Fruit fly (Drosophila melanogaster) whole organism, wandering third instar larva: ENCODE data around the gene Mbs.

ENCODE experiments used
- CG32264 ChIP-seq: fragments of 200-800 bp; sonication (Bioruptor generic); optimal IDR thresholded peaks from 2 replicates; lab custom pipeline; 2016; ENCODE audit warnings: missing biosample characterization, missing genetic modification characterization
- CG9705 ChIP-seq: fragments of 200-800 bp; sonication (Bioruptor generic); optimal IDR thresholded peaks from 2 replicates; lab custom pipeline; 2018; ENCODE audit warnings: missing biosample characterization, mild to moderate bottlenecking, missing genetic modification characterization
- CrebA ChIP-seq: fragments of 200-800 bp; sonication (Bioruptor generic); optimal IDR thresholded peaks from 2 replicates; lab custom pipeline; 2016; ENCODE audit warnings: missing biosample characterization, mild to moderate bottlenecking, missing genetic modification characterization, borderline replicate concordance
- Dfd ChIP-seq: fragments of >200 bp; optimal IDR thresholded peaks from 2 replicates; lab custom pipeline; 2017; ENCODE audit warnings: missing biosample characterization, missing genetic modification characterization
- Dif ChIP-seq: fragments of 200-275, 200-300 bp; sonication (Bioruptor generic); optimal IDR thresholded peaks from 2 replicates; lab custom pipeline; 2018; ENCODE audit warnings: missing biosample characterization, missing genetic modification characterization; ENCODE audit not compliant: partially characterized antibody
- GATAd ChIP-seq: sonication (Bioruptor generic); optimal IDR thresholded peaks from 2 replicates; lab custom pipeline; 2016; ENCODE audit warnings: missing biosample characterization, missing genetic modification characterization
- HLH106 ChIP-seq: fragments of 200-800 bp; optimal IDR thresholded peaks from 3 replicates; lab custom pipeline; 2019; ENCODE audit warnings: missing biosample characterization, mild to moderate bottlenecking, missing genetic modification characterization, moderate library complexity
- Hnf4 ChIP-seq: fragments of 200-800 bp; sonication (Bioruptor generic); optimal IDR thresholded peaks from 2 replicates; lab custom pipeline; 2016; ENCODE audit warnings: missing biosample characterization, mild to moderate bottlenecking, missing genetic modification characterization
- Hr78 ChIP-seq: fragments of >200 bp; optimal IDR thresholded peaks from 2 replicates; lab custom pipeline; 2017; ENCODE audit warnings: missing biosample characterization, missing genetic modification characterization
- Hr83 ChIP-seq: fragments of 200-300 bp; sonication (Bioruptor generic); optimal IDR thresholded peaks from 2 replicates; lab custom pipeline; 2016; ENCODE audit warnings: missing biosample characterization, mild to moderate bottlenecking, missing genetic modification characterization, moderate library complexity; ENCODE audit not compliant: poor library complexity, severe bottlenecking
- Jra ChIP-seq: sonication (Bioruptor generic); optimal IDR thresholded peaks from 2 replicates; lab custom pipeline; 2016; ENCODE audit warnings: missing biosample characterization, missing genetic modification characterization
- Mio ChIP-seq: sonication (Bioruptor generic); optimal IDR thresholded peaks from 2 replicates; lab custom pipeline; 2016; ENCODE audit warnings: missing biosample characterization, missing genetic modification characterization
- Myc ChIP-seq: fragments of >200 bp; optimal IDR thresholded peaks from 2 replicates; lab custom pipeline; 2017
- N ChIP-seq: fragments of >200 bp; optimal IDR thresholded peaks from 2 replicates; lab custom pipeline; 2018; ENCODE audit warnings: missing biosample characterization, missing external identifiers, missing genetic modification characterization
- OdsH ChIP-seq: fragments of 200-800 bp; sonication (Bioruptor generic); optimal IDR thresholded peaks from 2 replicates; lab custom pipeline; 2016; ENCODE audit warnings: missing biosample characterization, mild to moderate bottlenecking, missing genetic modification characterization
- Rel ChIP-seq, 2 experiments: fragments of 200-800 bp; sonication (Bioruptor generic) in 1 of 2; optimal IDR thresholded peaks; 2 replicates in 1 of 2; 3 replicates in 1 of 2; lab custom pipeline; 2016 to 2019; ENCODE audit warnings: mild to moderate bottlenecking in 2 of 2, missing biosample characterization in 2 of 2, missing genetic modification characterization in 2 of 2, moderate library complexity in 1 of 2
- Sp1 ChIP-seq: fragments of 200-800 bp; sonication (Bioruptor generic); optimal IDR thresholded peaks from 3 replicates; lab custom pipeline; 2019; ENCODE audit warnings: missing biosample characterization, mild to moderate bottlenecking, missing genetic modification characterization, moderate library complexity
- Vsx2 ChIP-seq: fragments of 200-300, 225-300 bp; sonication (Bioruptor generic); optimal IDR thresholded peaks from 2 replicates; lab custom pipeline; 2018; ENCODE audit warnings: missing biosample characterization, missing genetic modification characterization; ENCODE audit not compliant: partially characterized antibody
- br ChIP-seq: fragments of 200-800 bp; sonication (Bioruptor generic); optimal IDR thresholded peaks from 2 replicates; lab custom pipeline; 2016; ENCODE audit warnings: missing biosample characterization, missing genetic modification characterization
- brk ChIP-seq: fragments of 200-800 bp; sonication (Bioruptor generic); optimal IDR thresholded peaks from 2 replicates; lab custom pipeline; 2016; ENCODE audit warnings: missing biosample characterization, mild to moderate bottlenecking, missing genetic modification characterization
- dl ChIP-seq, 2 experiments: fragments of 175-275, 200-275 bp in 1 of 2; fragments of 200-275 bp in 1 of 2; sonication (Bioruptor generic); optimal IDR thresholded peaks; lab custom pipeline; 2018; ENCODE audit warnings: mild to moderate bottlenecking in 2 of 2, missing biosample characterization in 2 of 2, missing genetic modification characterization in 2 of 2, moderate library complexity in 2 of 2; ENCODE audit not compliant: partially characterized antibody in 2 of 2, insufficient read depth in 1 of 2
- dmrt93B ChIP-seq: fragments of 200-800 bp; sonication (Bioruptor generic); optimal IDR thresholded peaks from 2 replicates; lab custom pipeline; 2018; ENCODE audit warnings: missing biosample characterization, mild to moderate bottlenecking, missing genetic modification characterization
- dsf ChIP-seq: sonication (Bioruptor generic); optimal IDR thresholded peaks from 2 replicates; lab custom pipeline; 2016; ENCODE audit warnings: missing biosample characterization, missing genetic modification characterization, borderline replicate concordance
- ey ChIP-seq: fragments of 200-800 bp; sonication (Bioruptor generic); optimal IDR thresholded peaks from 2 replicates; lab custom pipeline; 2016; ENCODE audit warnings: missing biosample characterization, missing genetic modification characterization
- foxo ChIP-seq, 2 experiments: fragments of 200-800 bp; sonication (Bioruptor generic); optimal IDR thresholded peaks; 2 replicates in 1 of 2; 3 replicates in 1 of 2; lab custom pipeline; 2016 to 2017; ENCODE audit warnings: missing biosample characterization in 2 of 2, missing genetic modification characterization in 2 of 2
- fru ChIP-seq: fragments of 200-800 bp; sonication (Bioruptor generic); optimal IDR thresholded peaks from 3 replicates; lab custom pipeline; 2016; ENCODE audit warnings: missing biosample characterization, mild to moderate bottlenecking, missing genetic modification characterization
- h ChIP-seq: fragments of 200-800 bp; sonication (Bioruptor generic); optimal IDR thresholded peaks from 3 replicates; lab custom pipeline; 2016; ENCODE audit warnings: missing biosample characterization, mild to moderate bottlenecking, missing genetic modification characterization
- jim ChIP-seq: fragments of 175-275, 200-325 bp; sonication (Bioruptor generic); optimal IDR thresholded peaks from 2 replicates; lab custom pipeline; 2016; ENCODE audit warnings: missing biosample characterization, mild to moderate bottlenecking, missing genetic modification characterization
- lola ChIP-seq: fragments of >200 bp; optimal IDR thresholded peaks from 2 replicates; lab custom pipeline; 2017; ENCODE audit warnings: missing biosample characterization, missing genetic modification characterization
- pan ChIP-seq: fragments of >200 bp; optimal IDR thresholded peaks from 2 replicates; lab custom pipeline; 2017
- psq ChIP-seq: fragments of 200-800 bp; sonication (Bioruptor generic); optimal IDR thresholded peaks from 3 replicates; lab custom pipeline; 2017; ENCODE audit warnings: missing biosample characterization, mild to moderate bottlenecking, missing genetic modification characterization, moderate library complexity
- rgr ChIP-seq: fragments of 200-800 bp; sonication (Bioruptor generic); optimal IDR thresholded peaks from 3 replicates; lab custom pipeline; 2016; ENCODE audit warnings: missing biosample characterization, mild to moderate bottlenecking, missing genetic modification characterization
- sage ChIP-seq: fragments of 200-800 bp; sonication (Bioruptor generic); optimal IDR thresholded peaks from 2 replicates; lab custom pipeline; 2016; ENCODE audit warnings: missing biosample characterization, mild to moderate bottlenecking, missing genetic modification characterization
- sv ChIP-seq: fragments of 200-800 bp; sonication (Bioruptor generic); optimal IDR thresholded peaks from 3 replicates; lab custom pipeline; 2016; ENCODE audit warnings: missing biosample characterization, missing genetic modification characterization
- tai ChIP-seq: sonication (Bioruptor generic); optimal IDR thresholded peaks from 2 replicates; lab custom pipeline; 2016; ENCODE audit warnings: missing biosample characterization, missing genetic modification characterization
- woc ChIP-seq: sonication (Bioruptor generic); optimal IDR thresholded peaks from 2 replicates; lab custom pipeline; 2016; ENCODE audit warnings: missing biosample characterization, mild to moderate bottlenecking, missing genetic modification characterization

The Mbs gene

dm6 chr3L:16012315-16012950 lies 39.3 kb upstream of the Mbs start:
- TF ChIP-seq N (GFP tag; lab: Kevin White, UChicago) (no peak), rgr (no peak), CrebA (GFP tag; lab: Kevin White, UChicago) (no peak), Hr83 (GFP tag; lab: Kevin White, UChicago) (no peak), Hr78 (no peak), psq (GFP tag; lab: Kevin White, UChicago) (no peak), Dif (no peak), h (GFP tag; lab: Kevin White, UChicago) (no peak), Rel (GFP tag; optimal IDR thresholded peaks at IDR 0.05; lab: Kevin White, UChicago) (no peak), Rel (tag; optimal IDR thresholded peaks at IDR 0.05; lab: Kevin White, UChicago) (no peak), CG9705 (GFP tag; lab: Kevin White, UChicago) (no peak), lola (no peak), CG32264 (GFP tag; lab: Kevin White, UChicago) (no peak), dsf (GFP tag; lab: Kevin White, UChicago) (no peak), Jra (no peak), tai (GFP tag; lab: Kevin White, UChicago) (no peak), pan (no peak), GATAd (GFP tag; lab: Kevin White, UChicago) (no peak), sv (no peak)

- no peak for TF ChIP-seq dsf (GFP tag; lab: Kevin White, UChicago)
- TF ChIP-seq Myc, result no peak
- TF ChIP-seq Vsx2 (GFP tag; lab: Kevin White, UChicago), result no peak
- no peak for TF ChIP-seq pan
- peak; percentile 16 for TF ChIP-seq Dfd
- no peak for TF ChIP-seq N (GFP tag; lab: Kevin White, UChicago)
- no peak for TF ChIP-seq CG9705 (GFP tag; lab: Kevin White, UChicago)
- peak; percentile 11 for TF ChIP-seq Sp1 (GFP tag; lab: Kevin White, UChicago)
- peak; percentile 18 for TF ChIP-seq HLH106 (tag; lab: Kevin White, UChicago)
- no peak for TF ChIP-seq OdsH (GFP tag; lab: Kevin White, UChicago)
- TF ChIP-seq br (GFP tag; lab: Kevin White, UChicago), result no peak
- TF ChIP-seq tai (GFP tag; lab: Kevin White, UChicago), result no peak
- TF ChIP-seq sage (GFP tag; lab: Kevin White, UChicago), result no peak
- no peak for TF ChIP-seq Mio (GFP tag; lab: Kevin White, UChicago)
- TF ChIP-seq Rel (GFP tag; optimal IDR thresholded peaks at IDR 0.05; lab: Kevin White, UChicago), result no peak
- no peak for TF ChIP-seq Rel (tag; optimal IDR thresholded peaks at IDR 0.05; lab: Kevin White, UChicago)
- TF ChIP-seq woc (GFP tag; lab: Kevin White, UChicago), result no peak
- no peak for TF ChIP-seq rgr
Measured at dm6 chr3L:16013198-16013982, 38.4 kb upstream of the Mbs start.

DNA sequence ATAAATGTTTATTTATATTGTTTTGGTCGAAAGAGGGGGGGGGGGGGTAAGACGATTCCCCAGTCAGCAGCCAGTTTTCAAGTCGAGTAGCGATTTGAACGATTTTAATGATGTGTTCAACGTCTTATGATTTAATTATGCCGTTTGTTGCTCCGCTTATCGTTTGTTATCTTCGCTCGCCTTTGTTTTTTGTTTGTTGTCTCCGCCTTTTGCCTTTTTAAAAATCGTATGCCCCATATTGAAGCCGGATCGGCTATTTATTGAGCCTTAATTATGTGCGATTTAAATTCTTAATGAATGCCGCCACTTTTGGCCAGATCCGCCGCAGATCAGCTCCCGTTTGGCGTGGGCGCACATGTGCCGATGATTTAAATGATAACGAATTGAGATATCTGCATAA lies 37.2 kb upstream of the Mbs start:
- TF ChIP-seq pan (no peak), Myc (no peak), woc (GFP tag; lab: Kevin White, UChicago) (no peak), dmrt93B (GFP tag; lab: Kevin White, UChicago) (no peak), tai (GFP tag; lab: Kevin White, UChicago) (no peak), lola (no peak), OdsH (GFP tag; lab: Kevin White, UChicago) (no peak), ey (GFP tag; lab: Kevin White, UChicago) (no peak)

DNA sequence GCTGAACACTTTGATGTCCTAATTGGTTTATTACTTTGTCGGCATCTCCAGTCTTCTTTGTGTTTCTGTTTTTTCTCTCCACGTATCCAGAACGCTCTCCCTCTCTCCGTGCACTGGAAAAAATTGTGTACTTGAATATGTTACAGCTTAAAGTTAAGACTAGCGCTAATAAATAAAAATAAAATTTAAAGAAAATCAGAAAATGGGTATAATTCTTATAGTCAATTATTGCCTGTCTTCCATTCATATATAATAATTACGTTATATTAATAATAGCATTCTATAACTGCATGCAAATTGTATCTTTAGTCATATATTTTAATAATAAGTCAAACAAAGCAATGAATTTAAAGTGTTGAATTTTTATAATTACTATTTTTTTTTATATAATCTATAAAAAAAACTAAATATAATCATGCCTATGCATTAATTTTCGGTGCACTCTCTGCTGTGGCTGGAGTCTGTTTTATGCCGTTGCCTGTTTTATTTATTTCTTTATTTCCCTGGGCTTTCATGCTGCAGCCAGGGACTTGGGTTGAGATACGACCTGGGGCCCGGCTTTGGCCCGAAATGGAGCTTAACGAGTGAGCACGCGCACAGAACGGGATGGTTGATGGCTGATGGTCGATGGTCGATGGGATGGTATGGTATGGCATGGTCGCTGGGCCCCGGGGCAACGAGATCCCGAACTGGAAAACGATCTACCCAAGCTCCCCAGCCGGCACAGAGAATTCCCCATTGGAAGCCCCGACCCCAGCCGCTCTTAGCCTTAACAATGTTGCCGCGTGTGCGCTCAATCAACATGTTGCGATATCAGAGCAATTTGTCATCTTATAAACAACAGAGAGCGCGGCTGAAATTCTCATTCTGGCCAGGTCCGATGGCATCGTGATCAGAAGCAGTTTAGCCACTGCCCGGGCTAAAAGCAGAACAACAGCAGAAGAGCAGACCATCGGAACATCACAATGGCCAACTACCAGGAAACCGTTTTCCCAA lies 35.7 kb upstream of the Mbs start:
- no peak for TF ChIP-seq GATAd (GFP tag; lab: Kevin White, UChicago)
- TF ChIP-seq Sp1 (GFP tag; lab: Kevin White, UChicago), result peak; percentile 86
- no peak for TF ChIP-seq tai (GFP tag; lab: Kevin White, UChicago)
- TF ChIP-seq Myc, result no peak
- TF ChIP-seq fru (GFP tag; lab: Kevin White, UChicago), result peak; percentile 14
- peak; percentile 78 for TF ChIP-seq HLH106 (tag; lab: Kevin White, UChicago)
- peak; percentile 16 for TF ChIP-seq h (GFP tag; lab: Kevin White, UChicago)
- TF ChIP-seq CG9705 (GFP tag; lab: Kevin White, UChicago), result no peak
- peak in 1 of 2 experiments; percentile 66 for TF ChIP-seq foxo (GFP tag; optimal IDR thresholded peaks at IDR 0.05; lab: Kevin White, UChicago)
- TF ChIP-seq dl (GFP tag; optimal IDR thresholded peaks at IDR 0.05; lab: Kevin White, UChicago; ENCODE audit: insufficient read depth in 1 of 2, partially characterized antibody in 2 of 2), result no peak
- TF ChIP-seq Hnf4 (GFP tag; lab: Kevin White, UChicago), result no peak
- no peak for TF ChIP-seq CrebA (GFP tag; lab: Kevin White, UChicago)
- TF ChIP-seq Dif, result no peak
- no peak for TF ChIP-seq Vsx2 (GFP tag; lab: Kevin White, UChicago)
- TF ChIP-seq brk, result no peak
- no peak for TF ChIP-seq Hr78
- TF ChIP-seq sage (GFP tag; lab: Kevin White, UChicago), result no peak
- no peak for TF ChIP-seq sv
- TF ChIP-seq jim (GFP tag; lab: Kevin White, UChicago), result no peak
- peak; percentile 16 for TF ChIP-seq dmrt93B (GFP tag; lab: Kevin White, UChicago)
- peak; percentile 12 for TF ChIP-seq rgr
